Fruit fly (Drosophila melanogaster) whole organism, embryonic: ENCODE measurements around the gene Oscillin.

Source experiments
- Atf3 ChIP-seq: fragments of 200-800 bp; sonication (Bioruptor generic); optimal IDR thresholded peaks from 3 replicates; lab custom pipeline; 2016; ENCODE audit warnings: missing biosample characterization, missing genetic modification characterization
- Bteb2 ChIP-seq: fragments of 200-800 bp; sonication (Bioruptor generic); optimal IDR thresholded peaks from 2 replicates; lab custom pipeline; 2016; ENCODE audit warnings: missing biosample characterization, missing genetic modification characterization
- CG10543 ChIP-seq: fragments of 200-800 bp; sonication (Bioruptor generic); optimal IDR thresholded peaks from 3 replicates; lab custom pipeline; 2017; ENCODE audit warnings: missing biosample characterization, mild to moderate bottlenecking, missing genetic modification characterization, moderate library complexity
- CG11093 ChIP-seq: fragments of 200-800 bp; sonication (Bioruptor generic); IDR thresholded peaks from 3 replicates; pipeline ENCODE4 v1.3.6; 2022; ENCODE audit warnings: missing biosample characterization, missing genetic modification characterization
- CG12236 ChIP-seq: fragments of 200-800 bp; sonication (Bioruptor generic); optimal IDR thresholded peaks from 2 replicates; lab custom pipeline; 2016; ENCODE audit warnings: missing biosample characterization, missing genetic modification characterization
- CG13624 ChIP-seq: fragments of 200-800 bp; sonication (Bioruptor generic); optimal IDR thresholded peaks from 2 replicates; lab custom pipeline; 2016; ENCODE audit warnings: missing biosample characterization, missing genetic modification characterization
- CG13894 ChIP-seq: fragments of 200-800 bp; sonication (Bioruptor generic); optimal IDR thresholded peaks from 3 replicates; lab custom pipeline; 2018; ENCODE audit warnings: missing biosample characterization, mild to moderate bottlenecking, missing genetic modification characterization, moderate library complexity
- CG14441 ChIP-seq: fragments of 200-800 bp; sonication (Bioruptor generic); IDR thresholded peaks from 2 replicates; pipeline ENCODE4 v1.3.6; 2022; ENCODE audit warnings: missing biosample characterization, missing genetic modification characterization
- CG17829 ChIP-seq: fragments of 200-800 bp; optimal IDR thresholded peaks from 2 replicates; lab custom pipeline; 2019; ENCODE audit warnings: missing biosample characterization, mild to moderate bottlenecking, missing genetic modification characterization, moderate library complexity
- CG31388 ChIP-seq: fragments of 200-800 bp; sonication (Bioruptor generic); optimal IDR thresholded peaks from 2 replicates; lab custom pipeline; 2016; ENCODE audit warnings: missing biosample characterization, missing genetic modification characterization
- CG34376 ChIP-seq: fragments of 200-800 bp; sonication (Bioruptor generic); optimal IDR thresholded peaks from 2 replicates; lab custom pipeline; 2018; ENCODE audit warnings: missing biosample characterization, mild to moderate bottlenecking, missing genetic modification characterization
- CG4424 ChIP-seq: fragments of 200-800 bp; sonication (Bioruptor generic); optimal IDR thresholded peaks from 3 replicates; lab custom pipeline; 2016; ENCODE audit warnings: missing biosample characterization, missing genetic modification characterization
- CG6854 ChIP-seq: fragments of 200-800 bp; sonication (Bioruptor generic); optimal IDR thresholded peaks from 3 replicates; lab custom pipeline; 2017; ENCODE audit warnings: missing biosample characterization, mild to moderate bottlenecking, missing genetic modification characterization
- CG7556 ChIP-seq: fragments of 200-800 bp; sonication (Bioruptor generic); optimal IDR thresholded peaks from 2 replicates; lab custom pipeline; 2017; ENCODE audit warnings: missing biosample characterization, mild to moderate bottlenecking, missing genetic modification characterization
- CG7839 ChIP-seq: fragments of 200-800 bp; sonication (Bioruptor generic); optimal IDR thresholded peaks from 3 replicates; lab custom pipeline; 2018; ENCODE audit warnings: missing biosample characterization, mild to moderate bottlenecking, missing genetic modification characterization, moderate library complexity
- CG7928 ChIP-seq: fragments of 200-800 bp; sonication (Bioruptor generic); optimal IDR thresholded peaks from 2 replicates; lab custom pipeline; 2017; ENCODE audit warnings: missing biosample characterization, mild to moderate bottlenecking, missing genetic modification characterization
- CG8089 ChIP-seq: fragments of 200-800 bp; sonication (Bioruptor generic); optimal IDR thresholded peaks from 3 replicates; lab custom pipeline; 2016; ENCODE audit warnings: missing biosample characterization, missing genetic modification characterization
- CG9876 ChIP-seq: fragments of 200-800 bp; sonication (Bioruptor generic); optimal IDR thresholded peaks from 2 replicates; lab custom pipeline; 2016; ENCODE audit warnings: missing biosample characterization, missing genetic modification characterization
- Deaf1 ChIP-seq: fragments of 200-800 bp; optimal IDR thresholded peaks from 3 replicates; lab custom pipeline; 2019; ENCODE audit warnings: missing biosample characterization, mild to moderate bottlenecking, missing genetic modification characterization, moderate library complexity
- Doc2 ChIP-seq: fragments of 200-800 bp; sonication (Bioruptor generic); IDR thresholded peaks from 2 replicates; pipeline ENCODE4 v1.3.6; 2022; ENCODE audit warnings: missing biosample characterization, missing genetic modification characterization
- GATAe ChIP-seq: fragments of 200-800 bp; sonication (Bioruptor generic); conservative IDR thresholded peaks from 2 replicates; pipeline ENCODE4 v1.3.6; 2022; ENCODE audit warnings: missing biosample characterization, missing genetic modification characterization
- Hey ChIP-seq: fragments of 200-800 bp; sonication (Bioruptor generic); optimal IDR thresholded peaks from 3 replicates; lab custom pipeline; 2018; ENCODE audit warnings: missing biosample characterization, mild to moderate bottlenecking, missing genetic modification characterization
- Lpt ChIP-seq: fragments of >200 bp; optimal IDR thresholded peaks from 2 replicates; lab custom pipeline; 2018; ENCODE audit warnings: missing biosample characterization, missing genetic modification characterization
- Pdp1 ChIP-seq, 2 experiments: fragments of 200-800 bp; sonication (Bioruptor generic); optimal IDR thresholded peaks; 3 replicates each; lab custom pipeline; 2016; ENCODE audit warnings: missing biosample characterization in 2 of 2, missing genetic modification characterization in 2 of 2, mild to moderate bottlenecking in 1 of 2, moderate library complexity in 1 of 2
- Poxn ChIP-seq: fragments of 200-800 bp; sonication (Bioruptor generic); IDR thresholded peaks from 2 replicates; pipeline ENCODE4 v1.3.6; 2022; ENCODE audit warnings: missing biosample characterization, missing genetic modification characterization
- Ssrp ChIP-seq: fragments of 200-800 bp; sonication (Bioruptor generic); optimal IDR thresholded peaks from 2 replicates; lab custom pipeline; 2018; ENCODE audit warnings: missing biosample characterization, mild to moderate bottlenecking, missing genetic modification characterization, moderate library complexity
- ato ChIP-seq: fragments of 200-800 bp; sonication (Bioruptor generic); IDR thresholded peaks from 2 replicates; pipeline ENCODE4 v1.3.6; 2022; ENCODE audit warnings: missing biosample characterization, missing genetic modification characterization; ENCODE audit not compliant: partially characterized antibody
- chif ChIP-seq, 2 experiments: fragments of 200-800 bp; sonication (Bioruptor generic); optimal IDR thresholded peaks; 3 replicates each; lab custom pipeline; 2016; ENCODE audit warnings: missing biosample characterization in 2 of 2, missing genetic modification characterization in 2 of 2
- chinmo ChIP-seq: fragments of 200-800 bp; sonication (Bioruptor generic); IDR thresholded peaks from 4 replicates; pipeline ENCODE4 v1.3.6; 2022; ENCODE audit warnings: missing biosample characterization, missing genetic modification characterization; ENCODE audit not compliant: partially characterized antibody
- cwo ChIP-seq: fragments of 200-800 bp; sonication (Bioruptor generic); optimal IDR thresholded peaks from 3 replicates; lab custom pipeline; 2017; ENCODE audit warnings: missing biosample characterization, missing genetic modification characterization, mild to moderate bottlenecking, moderate library complexity, missing genetic modification reagents
- en ChIP-seq: fragments of 200-800 bp; sonication (Bioruptor generic); optimal IDR thresholded peaks from 2 replicates; lab custom pipeline; 2016; ENCODE audit warnings: missing biosample characterization, missing genetic modification characterization
- fd3F ChIP-seq: fragments of 200-800 bp; sonication (Bioruptor generic); optimal IDR thresholded peaks from 2 replicates; lab custom pipeline; 2018; ENCODE audit warnings: missing biosample characterization, mild to moderate bottlenecking, missing genetic modification characterization, moderate library complexity
- gcm ChIP-seq: fragments of 200-800 bp; sonication (Bioruptor generic); optimal IDR thresholded peaks from 2 replicates; lab custom pipeline; 2019; ENCODE audit warnings: missing biosample characterization, mild to moderate bottlenecking, missing genetic modification characterization, moderate library complexity
- gsb-n ChIP-seq: fragments of 200-800 bp; sonication (Bioruptor generic); optimal IDR thresholded peaks from 3 replicates; lab custom pipeline; 2018; ENCODE audit warnings: missing biosample characterization, mild to moderate bottlenecking, missing genetic modification characterization
- h ChIP-seq: fragments of >200 bp; optimal IDR thresholded peaks from 2 replicates; lab custom pipeline; 2017
- hb ChIP-seq: fragments of 200-800 bp; sonication (Bioruptor generic); IDR thresholded peaks from 3 replicates; pipeline ENCODE4 v1.3.6; 2022; ENCODE audit warnings: missing biosample characterization, missing genetic modification characterization; ENCODE audit not compliant: partially characterized antibody
- ken ChIP-seq: fragments of 200-800 bp; sonication (Bioruptor generic); IDR thresholded peaks from 3 replicates; pipeline ENCODE4 v1.3.6; 2022; ENCODE audit warnings: missing biosample characterization, missing genetic modification characterization
- nerfin-2 ChIP-seq: fragments of 200-800 bp; sonication (Bioruptor generic); IDR thresholded peaks from 2 replicates; pipeline ENCODE4 v1.3.6; 2022; ENCODE audit warnings: missing biosample characterization, missing genetic modification characterization; ENCODE audit not compliant: partially characterized antibody
- pfk ChIP-seq: fragments of 200-800 bp; sonication (Bioruptor generic); optimal IDR thresholded peaks from 2 replicates; lab custom pipeline; 2018; ENCODE audit warnings: missing biosample characterization, mild to moderate bottlenecking, missing genetic modification characterization, moderate library complexity
- prd ChIP-seq, 3 experiments: fragments of >200 bp in 2 of 3; fragments of 200-800 bp in 1 of 3; sonication (Bioruptor generic) in 1 of 3; optimal IDR thresholded peaks in 2 of 3; IDR thresholded peaks in 1 of 3; 2 replicates in 2 of 3; 3 replicates in 1 of 3; pipeline versions ENCODE4 v1.3.6 to Lab custom; 2017 to 2022; ENCODE audit warnings: missing biosample characterization in 1 of 3, missing genetic modification characterization in 1 of 3
- scrt ChIP-seq: fragments of 200-800 bp; sonication (Bioruptor generic); optimal IDR thresholded peaks from 2 replicates; lab custom pipeline; 2018; ENCODE audit warnings: missing biosample characterization, mild to moderate bottlenecking, missing genetic modification characterization, moderate library complexity
- sob ChIP-seq: fragments of 200-800 bp; sonication (Bioruptor generic); IDR thresholded peaks from 2 replicates; pipeline ENCODE4 v1.3.6; 2022; ENCODE audit warnings: missing biosample characterization, missing genetic modification characterization
- stc ChIP-seq: fragments of 200-800 bp; sonication (Bioruptor generic); IDR thresholded peaks from 2 replicates; pipeline ENCODE4 v1.3.6; 2022; ENCODE audit warnings: missing biosample characterization, missing genetic modification characterization
- stwl ChIP-seq: fragments of 200-800 bp; sonication (Bioruptor generic); optimal IDR thresholded peaks from 3 replicates; lab custom pipeline; 2018; ENCODE audit warnings: missing biosample characterization, mild to moderate bottlenecking, missing genetic modification characterization, moderate library complexity
- tgo ChIP-seq: fragments of 200-800 bp; sonication (Bioruptor generic); IDR thresholded peaks from 3 replicates; pipeline ENCODE4 v1.3.6; 2022; ENCODE audit warnings: missing biosample characterization, missing genetic modification characterization
- trem ChIP-seq: fragments of 200-800 bp; optimal IDR thresholded peaks from 3 replicates; lab custom pipeline; 2019; ENCODE audit warnings: missing biosample characterization, mild to moderate bottlenecking, missing genetic modification characterization, moderate library complexity
- vvl ChIP-seq: fragments of 200-800 bp; sonication (Bioruptor generic); IDR thresholded peaks from 2 replicates; pipeline ENCODE4 v1.3.6; 2022; ENCODE audit warnings: missing biosample characterization, missing genetic modification characterization
- zen2 ChIP-seq: fragments of 200-800 bp; sonication (Bioruptor generic); IDR thresholded peaks from 3 replicates; pipeline ENCODE4 v1.3.6; 2022; ENCODE audit warnings: missing biosample characterization, missing genetic modification characterization; ENCODE audit not compliant: partially characterized antibody

Gene Oscillin

DNA sequence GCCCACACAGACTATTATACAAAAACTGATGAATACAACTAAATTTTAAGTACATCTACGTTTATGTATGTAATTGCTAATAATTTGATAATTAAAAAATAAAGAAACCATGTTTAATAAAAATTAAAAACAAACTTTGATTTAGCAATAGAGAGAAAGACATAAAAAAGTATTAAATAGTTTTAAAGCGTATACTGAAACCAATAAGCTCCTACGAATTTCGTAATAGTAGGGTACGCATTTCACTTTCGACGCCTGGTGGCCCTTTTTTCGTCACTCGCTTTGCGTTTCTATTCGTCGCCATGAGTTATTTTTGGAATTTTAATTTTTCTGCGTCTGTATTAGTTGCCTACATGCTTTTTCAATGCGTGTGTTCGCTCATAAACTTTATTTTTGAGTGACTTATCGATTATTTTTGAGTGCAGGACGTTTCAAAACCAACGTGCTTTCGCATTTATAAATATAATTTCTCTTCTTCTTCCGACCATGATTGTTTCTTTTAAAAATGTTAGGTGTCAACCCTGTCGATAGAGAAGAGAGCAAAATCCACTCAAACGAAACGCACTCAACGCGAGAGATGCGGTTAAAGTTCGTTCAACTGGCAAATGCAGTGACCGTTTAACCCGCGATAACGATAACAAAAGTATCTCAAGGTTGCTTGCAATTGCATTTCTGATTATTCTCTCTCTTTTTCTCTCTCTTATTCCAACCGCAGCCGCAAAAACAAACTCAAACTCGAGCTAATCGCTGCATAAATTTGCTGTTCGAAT, at the start of gene Oscillin (continued):
- no peak for TF ChIP-seq prd (optimal IDR thresholded peaks at IDR 0.05; lab: Kevin White, UChicago)
- peak; percentile 79 for TF ChIP-seq prd (GFP tag; IDR thresholded peaks at IDR 0.05; lab: Robert Waterston, UW)
- peak; percentile 81; the same call in 1 of the 2 replicates for TF ChIP-seq ato
- TF ChIP-seq chinmo (GFP tag; lab: Robert Waterston, UW), result peak; percentile 85; the same call in 3 of the 4 replicates
- TF ChIP-seq cwo (GFP tag; lab: Kevin White, UChicago), result peak; percentile 82
- peak; percentile 69 for TF ChIP-seq trem
- peak; percentile 88 for TF ChIP-seq stwl (tag; lab: Kevin White, UChicago)
- TF ChIP-seq nerfin-2, result peak; percentile 87
- peak; percentile 71 for TF ChIP-seq CG13894 (tag; lab: Kevin White, UChicago)
- TF ChIP-seq Ssrp, result peak; percentile 85
- peak; percentile 81 for TF ChIP-seq sob (GFP tag; lab: Robert Waterston, UW)
- no peak for TF ChIP-seq CG12236 (GFP tag; lab: Kevin White, UChicago)
- TF ChIP-seq CG7839 (tag; lab: Kevin White, UChicago), result peak; percentile 88
- TF ChIP-seq CG7556 (GFP tag; lab: Kevin White, UChicago), result peak; percentile 86
- TF ChIP-seq Bteb2, result peak; percentile 79
- no peak for TF ChIP-seq gcm (GFP tag; lab: Kevin White, UChicago)
- no peak for TF ChIP-seq Lpt (GFP tag; lab: Kevin White, UChicago)
- TF ChIP-seq CG8089 (GFP tag; lab: Kevin White, UChicago), result no peak
- TF ChIP-seq gsb-n (tag; lab: Kevin White, UChicago), result peak; percentile 89
- peak; percentile 17 to 91 for TF ChIP-seq Pdp1 (GFP tag; optimal IDR thresholded peaks at IDR 0.05; lab: Kevin White, UChicago)
- TF ChIP-seq hb (GFP tag; lab: Robert Waterston, UW), result peak; percentile 84
- TF ChIP-seq CG9876, result no peak
- peak; percentile 94 for TF ChIP-seq stc (GFP tag; lab: Robert Waterston, UW)
- TF ChIP-seq CG31388 (GFP tag; lab: Kevin White, UChicago), result peak; percentile 31
- peak; percentile 84 for TF ChIP-seq CG4424 (GFP tag; lab: Kevin White, UChicago)
- TF ChIP-seq Atf3, result no peak
- peak; percentile 92 for TF ChIP-seq CG17829 (tag; lab: Kevin White, UChicago)
- peak; percentile 52 for TF ChIP-seq scrt (GFP tag; lab: Kevin White, UChicago)
- peak; percentile 78 for TF ChIP-seq CG14441 (GFP tag; lab: Robert Waterston, UW)
- peak; percentile 74 for TF ChIP-seq fd3F (GFP tag; lab: Kevin White, UChicago)
- no peak for TF ChIP-seq Hey
- peak; percentile 44 for TF ChIP-seq CG13624 (GFP tag; lab: Kevin White, UChicago)
- 0 out of 3 replicates have a peak, but pooled peaks have one; percentile 69 for TF ChIP-seq CG11093 (GFP tag; lab: Robert Waterston, UW)
- TF ChIP-seq zen2 (GFP tag; lab: Robert Waterston, UW), result peak; percentile 89
- peak; percentile 47 for TF ChIP-seq CG10543
- TF ChIP-seq pfk (GFP tag; lab: Kevin White, UChicago), result no peak
- TF ChIP-seq CG34376 (GFP tag; lab: Kevin White, UChicago), result peak; percentile 33
- no peak for TF ChIP-seq h
- TF ChIP-seq tgo (GFP tag; lab: Robert Waterston, UW), result peak; percentile 88
- peak; percentile 68; the same call in 2 of the 3 replicates for TF ChIP-seq ken (GFP tag; lab: Robert Waterston, UW)
- TF ChIP-seq chif (GFP tag; optimal IDR thresholded peaks at IDR 0.05; lab: Kevin White, UChicago), result peak in 1 of 2 experiments; percentile 30
- TF ChIP-seq Doc2 (GFP tag; lab: Robert Waterston, UW), result no peak
- TF ChIP-seq CG7928 (GFP tag; lab: Kevin White, UChicago), result no peak
- TF ChIP-seq GATAe (GFP tag; lab: Robert Waterston, UW), result no peak
- peak; percentile 94 for TF ChIP-seq vvl (GFP tag; lab: Robert Waterston, UW)
- TF ChIP-seq CG6854 (GFP tag; lab: Kevin White, UChicago), result peak; percentile 58
- peak; percentile 69 for TF ChIP-seq Deaf1 (tag; lab: Kevin White, UChicago)
- TF ChIP-seq Poxn (GFP tag; lab: Robert Waterston, UW), result peak; percentile 28; the same call in 1 of the 2 replicates
- no peak for TF ChIP-seq en (GFP tag; lab: Kevin White, UChicago)
